Fruit fly (Drosophila melanogaster): Measurements from ENCODE around the gene CG10383.

dm6 chr2L:18663395-18663794, 32.0 kb downstream of the CG10383 start:
- TF ChIP-seq CTCF (optimal IDR thresholded peaks at IDR 0.05) (no peak), CG8478 (optimal IDR thresholded peaks at IDR 0.05) (no peak)
